Worm (Caenorhabditis elegans): ENCODE results near the gene gei-1.

gei-1 gene

ce11 chrIII:3355791-3356190, 11.1 kb downstream of the gei-1 start:
- no peak for TF ChIP-seq hnd-1 (tag; optimal IDR thresholded peaks at IDR 0.05)
- no peak for TF ChIP-seq B0310.2 (tag; optimal IDR thresholded peaks at IDR 0.05)
- no peak for TF ChIP-seq aly-1 (tag; optimal IDR thresholded peaks at IDR 0.05)
- no peak for TF ChIP-seq tbx-11 (GFP tag; IDR thresholded peaks at IDR 0.05)
- no peak for TF ChIP-seq scrt-1 (GFP tag; IDR thresholded peaks at IDR 0.05)
- TF ChIP-seq tbx-37 (GFP tag; conservative IDR thresholded peaks at IDR 0.05) = no peak
- no peak for TF ChIP-seq hmbx-1 (tag; optimal IDR thresholded peaks at IDR 0.05)
- TF ChIP-seq ama-1 (optimal IDR thresholded peaks at IDR 0.05) = no peak
- TF ChIP-seq tra-4 (tag; optimal IDR thresholded peaks at IDR 0.05) = no peak
- TF ChIP-seq hmg-4 (GFP tag; optimal IDR thresholded peaks at IDR 0.05) = no peak
- no peak for TF ChIP-seq sea-1 (GFP tag; conservative IDR thresholded peaks at IDR 0.05)
- no peak for TF ChIP-seq ceh-36 (tag; optimal IDR thresholded peaks at IDR 0.05)
- TF ChIP-seq ets-7 (tag; optimal IDR thresholded peaks at IDR 0.05) = no peak
- TF ChIP-seq F13C5.2 (tag; optimal IDR thresholded peaks at IDR 0.05) = no peak
- TF ChIP-seq flt-1 (GFP tag; IDR thresholded peaks at IDR 0.05) = no peak
- no peak for TF ChIP-seq ceh-13 (GFP tag; optimal IDR thresholded peaks at IDR 0.05)
- TF ChIP-seq pes-1 (GFP tag; IDR thresholded peaks at IDR 0.05) = no peak

- no peak for TF ChIP-seq hmg-4 (GFP tag; optimal IDR thresholded peaks at IDR 0.05)
- TF ChIP-seq tbx-37 (GFP tag; conservative IDR thresholded peaks at IDR 0.05) = no peak
- no peak for TF ChIP-seq tbx-11 (GFP tag; IDR thresholded peaks at IDR 0.05)
- TF ChIP-seq flt-1 (GFP tag; IDR thresholded peaks at IDR 0.05) = no peak
- no peak for TF ChIP-seq ceh-36 (tag; optimal IDR thresholded peaks at IDR 0.05)
- TF ChIP-seq ceh-13 (GFP tag; optimal IDR thresholded peaks at IDR 0.05) = no peak
- TF ChIP-seq B0310.2 (tag; optimal IDR thresholded peaks at IDR 0.05) = no peak
- no peak for TF ChIP-seq sea-1 (GFP tag; conservative IDR thresholded peaks at IDR 0.05)
- TF ChIP-seq ets-7 (tag; optimal IDR thresholded peaks at IDR 0.05) = no peak
- no peak for TF ChIP-seq hnd-1 (tag; optimal IDR thresholded peaks at IDR 0.05)
- TF ChIP-seq aly-1 (tag; optimal IDR thresholded peaks at IDR 0.05) = no peak
- no peak for TF ChIP-seq ama-1 (optimal IDR thresholded peaks at IDR 0.05)
- no peak for TF ChIP-seq pes-1 (GFP tag; IDR thresholded peaks at IDR 0.05)
- TF ChIP-seq hmbx-1 (tag; optimal IDR thresholded peaks at IDR 0.05) = no peak
- no peak for TF ChIP-seq F13C5.2 (tag; optimal IDR thresholded peaks at IDR 0.05)
Observed at ce11 chrIII:3360067-3360466, 15.4 kb downstream of the gei-1 start.

- TF ChIP-seq tra-4 (tag; optimal IDR thresholded peaks at IDR 0.05) = no peak
- no peak for TF ChIP-seq hmbx-1 (tag; optimal IDR thresholded peaks at IDR 0.05)
- no peak for TF ChIP-seq hmg-4 (GFP tag; optimal IDR thresholded peaks at IDR 0.05)
- no peak for TF ChIP-seq F13C5.2 (tag; optimal IDR thresholded peaks at IDR 0.05)
- TF ChIP-seq pes-1 (GFP tag; IDR thresholded peaks at IDR 0.05) = no peak
- TF ChIP-seq tbx-37 (GFP tag; conservative IDR thresholded peaks at IDR 0.05) = no peak
- TF ChIP-seq ama-1 (optimal IDR thresholded peaks at IDR 0.05) = no peak
Observed at ce11 chrIII:3367772-3368171, 23.1 kb downstream of the gei-1 start.

ce11 chrIII:3370054-3370453, 25.4 kb downstream of the gei-1 start, which contains the start of gene prk-2:
Gene prk-2 (minus strand): TSS chrIII:3370209.
- TF ChIP-seq tbx-37 (GFP tag; conservative IDR thresholded peaks at IDR 0.05) (no peak), ets-7 (tag; optimal IDR thresholded peaks at IDR 0.05) (no peak)

- no peak for TF ChIP-seq hmbx-1 (tag; optimal IDR thresholded peaks at IDR 0.05)
- TF ChIP-seq ama-1 (optimal IDR thresholded peaks at IDR 0.05) = no peak
Observed at ce11 chrIII:3370770-3371169, 26.1 kb downstream of the gei-1 start.

ce11 chrIII:3372278-3372677, 27.6 kb downstream of the gei-1 start:
- TF ChIP-seq aly-1 (tag; optimal IDR thresholded peaks at IDR 0.05) (no peak), flt-1 (GFP tag; IDR thresholded peaks at IDR 0.05) (no peak), F13C5.2 (tag; optimal IDR thresholded peaks at IDR 0.05) (no peak), sea-1 (GFP tag; conservative IDR thresholded peaks at IDR 0.05) (no peak), hnd-1 (tag; optimal IDR thresholded peaks at IDR 0.05) (no peak), ceh-36 (tag; optimal IDR thresholded peaks at IDR 0.05) (no peak), tra-4 (tag; optimal IDR thresholded peaks at IDR 0.05) (no peak), hmg-4 (GFP tag; optimal IDR thresholded peaks at IDR 0.05) (no peak), pes-1 (GFP tag; IDR thresholded peaks at IDR 0.05) (no peak)

- TF ChIP-seq ama-1 (optimal IDR thresholded peaks at IDR 0.05) (no peak), hmbx-1 (tag; optimal IDR thresholded peaks at IDR 0.05) (no peak), hmg-4 (GFP tag; optimal IDR thresholded peaks at IDR 0.05) (no peak), tbx-11 (GFP tag; IDR thresholded peaks at IDR 0.05) (no peak), scrt-1 (GFP tag; IDR thresholded peaks at IDR 0.05) (no peak), pes-1 (GFP tag; IDR thresholded peaks at IDR 0.05) (no peak), ets-7 (tag; optimal IDR thresholded peaks at IDR 0.05) (no peak), sea-1 (GFP tag; conservative IDR thresholded peaks at IDR 0.05) (no peak), tbx-37 (GFP tag; conservative IDR thresholded peaks at IDR 0.05) (no peak), F13C5.2 (tag; optimal IDR thresholded peaks at IDR 0.05) (no peak), ceh-13 (GFP tag; optimal IDR thresholded peaks at IDR 0.05) (no peak), ceh-36 (tag; optimal IDR thresholded peaks at IDR 0.05) (no peak), tra-4 (tag; optimal IDR thresholded peaks at IDR 0.05) (no peak), hnd-1 (tag; optimal IDR thresholded peaks at IDR 0.05) (no peak), B0310.2 (tag; optimal IDR thresholded peaks at IDR 0.05) (no peak)
Observed at ce11 chrIII:3377134-3377533, 32.5 kb downstream of the gei-1 start.

ce11 chrIII:3377700-3378099, 33.0 kb downstream of the gei-1 start:
- TF ChIP-seq pes-1 (GFP tag; IDR thresholded peaks at IDR 0.05) = no peak

ce11 chrIII:3381866-3382265, 37.2 kb downstream of the gei-1 start:
- TF ChIP-seq tra-4 (tag; optimal IDR thresholded peaks at IDR 0.05) = no peak
- no peak for TF ChIP-seq ceh-13 (GFP tag; optimal IDR thresholded peaks at IDR 0.05)
- TF ChIP-seq scrt-1 (GFP tag; IDR thresholded peaks at IDR 0.05) = no peak
- TF ChIP-seq hnd-1 (tag; optimal IDR thresholded peaks at IDR 0.05) = no peak
- no peak for TF ChIP-seq ama-1 (optimal IDR thresholded peaks at IDR 0.05)
- no peak for TF ChIP-seq sea-1 (GFP tag; conservative IDR thresholded peaks at IDR 0.05)
- no peak for TF ChIP-seq ets-7 (tag; optimal IDR thresholded peaks at IDR 0.05)
- TF ChIP-seq F13C5.2 (tag; optimal IDR thresholded peaks at IDR 0.05) = no peak
- TF ChIP-seq aly-1 (tag; optimal IDR thresholded peaks at IDR 0.05) = no peak
- no peak for TF ChIP-seq hmg-4 (GFP tag; optimal IDR thresholded peaks at IDR 0.05)
- no peak for TF ChIP-seq B0310.2 (tag; optimal IDR thresholded peaks at IDR 0.05)
- no peak for TF ChIP-seq tbx-11 (GFP tag; IDR thresholded peaks at IDR 0.05)
